Worm (Caenorhabditis elegans) whole organism, L1 larva: ENCODE results near the gene ugt-24.

Source experiments
- C04F5.9 ChIP-seq: sonication (generic microtip); optimal IDR thresholded peaks from 2 replicates; lab custom pipeline; 2016; ENCODE audit warnings: missing genetic modification characterization, missing compliant biosample characterization
- C34B4.2 ChIP-seq: sonication (generic microtip); optimal IDR thresholded peaks from 2 replicates; lab custom pipeline; 2017; ENCODE audit warnings: mild to moderate bottlenecking, missing genetic modification characterization, missing compliant biosample characterization
- F16B12.6 ChIP-seq: fragments of 150-350 bp; optimal IDR thresholded peaks from 2 replicates; lab custom pipeline; 2014; ENCODE audit warnings: missing biosample characterization, missing genetic modification characterization
- Y116A8C.19 ChIP-seq: sonication (generic microtip); optimal IDR thresholded peaks from 2 replicates; lab custom pipeline; 2016; ENCODE audit warnings: missing compliant biosample characterization, missing genetic modification characterization, borderline replicate concordance
- aly-2 ChIP-seq: fragments of 150-350 bp; optimal IDR thresholded peaks from 2 replicates; lab custom pipeline; 2014; ENCODE audit warnings: missing biosample characterization, missing genetic modification characterization
- ceh-8 ChIP-seq: fragments of 200-800 bp; sonication (Bioruptor generic); optimal IDR thresholded peaks from 2 replicates; lab custom pipeline; 2018; ENCODE audit warnings: mild to moderate bottlenecking, missing genetic modification characterization, moderate library complexity, missing compliant biosample characterization
- ceh-82 ChIP-seq, 3 experiments: fragments of 150-350 bp in 1 of 3; sonication (generic microtip) in 2 of 3; optimal IDR thresholded peaks; 2 replicates each; lab custom pipeline; 2014 to 2017; ENCODE audit warnings: missing biosample characterization in 3 of 3, missing genetic modification characterization in 3 of 3
- ceh-88 ChIP-seq: fragments of 200-800 bp; sonication (Bioruptor generic); IDR thresholded peaks from 2 replicates; pipeline ENCODE4 v1.3.6; 2022; ENCODE audit warnings: missing genetic modification characterization, missing compliant biosample characterization
- ceh-90 ChIP-seq: sonication (generic microtip); optimal IDR thresholded peaks from 2 replicates; lab custom pipeline; 2016; ENCODE audit warnings: missing genetic modification characterization, missing compliant biosample characterization
- dpl-1 ChIP-seq, 3 experiments: fragments of 150-350 bp in 2 of 3; sonication (generic microtip) in 1 of 3; optimal IDR thresholded peaks; 2 replicates each; lab custom pipeline; 2014 to 2017; ENCODE audit warnings: missing biosample characterization in 3 of 3, missing genetic modification characterization in 3 of 3, missing genetic modification reagents in 3 of 3
- efl-1 ChIP-seq, 4 experiments: fragments of 150-350 bp; optimal IDR thresholded peaks in 3 of 4; peaks in 1 of 4; 1 replicate in 1 of 4; 2 replicates in 3 of 4; lab custom pipeline; 2014; ENCODE audit warnings: missing biosample characterization in 2 of 4, missing genetic modification characterization in 2 of 4, missing genetic modification reagents in 2 of 4
- egl-27 ChIP-seq, 2 experiments: fragments of 150-350 bp in 1 of 2; sonication (generic microtip); optimal IDR thresholded peaks; 3 replicates each; lab custom pipeline; 2017 to 2018; ENCODE audit warnings: missing biosample characterization in 2 of 2, missing genetic modification characterization in 2 of 2, missing genetic modification reagents in 2 of 2
- elt-2 ChIP-seq: sonication (generic microtip); optimal IDR thresholded peaks from 2 replicates; lab custom pipeline; 2016; ENCODE audit warnings: missing genetic modification characterization, mild to moderate bottlenecking, inconsistent platforms, missing compliant biosample characterization, missing genetic modification reagents
- fkh-4 ChIP-seq: sonication (generic microtip); optimal IDR thresholded peaks from 2 replicates; lab custom pipeline; 2016; ENCODE audit warnings: missing compliant biosample characterization, missing genetic modification characterization, borderline replicate concordance
- grh-1 ChIP-seq: fragments of 200-800 bp; sonication (Bioruptor generic); IDR thresholded peaks from 2 replicates; pipeline ENCODE4 v1.3.6; 2022; ENCODE audit warnings: missing genetic modification reagents, missing genetic modification characterization, missing compliant biosample characterization
- hpl-2 ChIP-seq: fragments of 150-350 bp; optimal IDR thresholded peaks from 2 replicates; lab custom pipeline; 2014; ENCODE audit warnings: missing biosample characterization, missing genetic modification reagents, missing genetic modification characterization
- jun-1 ChIP-seq: fragments of 150-350 bp; optimal IDR thresholded peaks from 2 replicates; lab custom pipeline; 2014; ENCODE audit warnings: missing biosample characterization, missing genetic modification reagents, missing genetic modification characterization
- lin-15B ChIP-seq: fragments of 150-350 bp; sonication (generic microtip); optimal IDR thresholded peaks from 3 replicates; lab custom pipeline; 2014; ENCODE audit warnings: missing biosample characterization, missing genetic modification characterization
- lin-35 ChIP-seq, 2 experiments: fragments of 150-350 bp; optimal IDR thresholded peaks; 2 replicates each; lab custom pipeline; 2014; ENCODE audit warnings: missing biosample characterization in 2 of 2, missing genetic modification characterization in 2 of 2, missing genetic modification reagents in 2 of 2
- lsy-2 ChIP-seq, 2 experiments: fragments of 150-350 bp; optimal IDR thresholded peaks; 2 replicates each; lab custom pipeline; 2014; ENCODE audit warnings: missing biosample characterization in 2 of 2, missing genetic modification characterization in 2 of 2
- mab-9 ChIP-seq: fragments of 200-800 bp; sonication (Bioruptor generic); IDR thresholded peaks from 2 replicates; pipeline ENCODE4 v1.3.6; 2022; ENCODE audit warnings: missing genetic modification reagents, missing genetic modification characterization, missing compliant biosample characterization
- mdl-1 ChIP-seq, 2 experiments: fragments of 150-350 bp; optimal IDR thresholded peaks; 2 replicates each; lab custom pipeline; 2014 to 2017; ENCODE audit warnings: missing biosample characterization in 2 of 2, missing genetic modification characterization in 2 of 2, inconsistent platforms in 1 of 2
- nhr-12 ChIP-seq: sonication (generic microtip); optimal IDR thresholded peaks from 2 replicates; lab custom pipeline; 2017; ENCODE audit warnings: missing biosample characterization, missing genetic modification characterization
- nhr-19 ChIP-seq: fragments of 200-800 bp; sonication (Bioruptor generic); conservative IDR thresholded peaks from 2 replicates; pipeline ENCODE4 v1.3.6; 2022; ENCODE audit warnings: missing genetic modification characterization, missing compliant biosample characterization
- nhr-20 ChIP-seq: sonication (generic microtip); optimal IDR thresholded peaks from 2 replicates; lab custom pipeline; 2016; ENCODE audit warnings: mild to moderate bottlenecking, missing genetic modification characterization, missing compliant biosample characterization
- nhr-76 ChIP-seq: sonication (generic microtip); optimal IDR thresholded peaks from 2 replicates; lab custom pipeline; 2017; ENCODE audit warnings: missing biosample characterization, missing genetic modification characterization
- nhr-77 ChIP-seq: fragments of 150-350 bp; optimal IDR thresholded peaks from 2 replicates; lab custom pipeline; 2014; ENCODE audit warnings: missing biosample characterization, missing genetic modification characterization
- nhr-84 ChIP-seq: sonication (generic microtip); optimal IDR thresholded peaks from 2 replicates; lab custom pipeline; 2017; ENCODE audit warnings: missing biosample characterization, missing genetic modification characterization
- nhr-85 ChIP-seq: sonication (generic microtip); peaks from one replicate; lab custom pipeline; 2016; ENCODE audit warnings: missing genetic modification characterization, inconsistent platforms, missing compliant biosample characterization
- pax-3 ChIP-seq: fragments of 200-800 bp; sonication (Bioruptor generic); optimal IDR thresholded peaks from 2 replicates; lab custom pipeline; 2018; ENCODE audit warnings: mild to moderate bottlenecking, missing genetic modification characterization, moderate library complexity, missing compliant biosample characterization
- pqm-1 ChIP-seq: sonication (generic microtip); optimal IDR thresholded peaks from 3 replicates; lab custom pipeline; 2017; ENCODE audit warnings: missing biosample characterization, missing genetic modification characterization
- rnt-1 ChIP-seq: sonication (generic microtip); optimal IDR thresholded peaks from 2 replicates; lab custom pipeline; 2016; ENCODE audit warnings: mild to moderate bottlenecking, missing genetic modification characterization, moderate library complexity, missing compliant biosample characterization
- snpc-4 ChIP-seq: fragments of 150-350 bp; optimal IDR thresholded peaks from 2 replicates; lab custom pipeline; 2014; ENCODE audit warnings: missing biosample characterization, missing genetic modification characterization
- snu-23 ChIP-seq: sonication (generic microtip); optimal IDR thresholded peaks from 2 replicates; lab custom pipeline; 2016; ENCODE audit warnings: missing genetic modification characterization, missing compliant biosample characterization
- sox-4 ChIP-seq: sonication (generic microtip); optimal IDR thresholded peaks from 2 replicates; lab custom pipeline; 2016; ENCODE audit warnings: missing genetic modification characterization, missing compliant biosample characterization
- sup-37 ChIP-seq: fragments of 200-800 bp; sonication (Bioruptor generic); optimal IDR thresholded peaks from 2 replicates; lab custom pipeline; 2018; ENCODE audit warnings: mild to moderate bottlenecking, missing genetic modification characterization, missing compliant biosample characterization
- tbx-2 ChIP-seq: sonication (generic microtip); optimal IDR thresholded peaks from 2 replicates; lab custom pipeline; 2016; ENCODE audit warnings: missing genetic modification characterization, missing compliant biosample characterization
- tlp-1 ChIP-seq: fragments of 150-350 bp; optimal IDR thresholded peaks from 2 replicates; lab custom pipeline; 2014; ENCODE audit warnings: missing biosample characterization, missing genetic modification characterization
- unc-86 ChIP-seq: sonication (generic microtip); optimal IDR thresholded peaks from 2 replicates; lab custom pipeline; 2016; ENCODE audit warnings: missing genetic modification characterization, missing compliant biosample characterization
- unc-98 ChIP-seq: fragments of 200-800 bp; sonication (Bioruptor generic); IDR thresholded peaks from 2 replicates; pipeline ENCODE4 v1.3.6; 2022; ENCODE audit warnings: missing genetic modification characterization, missing compliant biosample characterization
- vab-15 ChIP-seq: sonication (generic microtip); optimal IDR thresholded peaks from 2 replicates; lab custom pipeline; 2017; ENCODE audit warnings: missing genotype, mild to moderate bottlenecking, missing genetic modification characterization, missing compliant biosample characterization
- zag-1 ChIP-seq: fragments of 150-350 bp; optimal IDR thresholded peaks from 2 replicates; lab custom pipeline; 2014; ENCODE audit warnings: missing biosample characterization, missing genetic modification characterization
- ztf-11 ChIP-seq, 2 experiments: sonication (generic microtip); optimal IDR thresholded peaks; 2 replicates each; lab custom pipeline; 2016 to 2017; ENCODE audit warnings: missing genetic modification characterization in 2 of 2, missing biosample characterization in 1 of 2, missing compliant biosample characterization in 1 of 2
- ztf-4 ChIP-seq: fragments of 150-350 bp; optimal IDR thresholded peaks from 2 replicates; lab custom pipeline; 2014; ENCODE audit warnings: missing biosample characterization, missing genetic modification characterization

Gene ugt-24

DNA sequence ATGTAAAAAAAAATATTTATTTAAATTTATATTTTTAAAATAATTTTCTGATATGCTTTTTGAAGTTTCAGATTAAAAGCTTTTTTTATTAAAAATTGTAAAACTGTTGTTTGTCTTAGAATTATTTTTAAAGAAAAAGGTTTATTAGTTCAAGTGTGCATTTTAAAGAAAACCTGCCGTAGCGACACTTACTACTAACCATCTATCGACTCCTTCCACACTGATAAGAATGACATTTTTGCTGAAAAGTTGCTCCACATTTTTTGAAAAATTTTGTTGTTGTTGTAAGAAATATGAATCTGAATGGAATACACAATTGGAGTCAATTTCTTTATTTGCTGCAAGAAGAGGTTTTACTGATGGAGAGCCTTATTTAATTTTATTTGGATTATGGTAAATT is 17.5 kb upstream of the ugt-24 start, which contains the start of gene C49A9.1:
C49A9.1 (plus strand) TSS at position 217 of the 400 bp plus-strand sequence.
- no peak for TF ChIP-seq jun-1 (tag; lab: Kevin White, UChicago)
- TF ChIP-seq lin-15B (tag; lab: Kevin White, UChicago): no peak
- TF ChIP-seq sox-4 (tag; lab: Kevin White, UChicago): no peak
- TF ChIP-seq C04F5.9 (tag; lab: Kevin White, UChicago): no peak
- no peak for TF ChIP-seq sup-37 (GFP tag; lab: Kevin White, UChicago)
- no peak for TF ChIP-seq dpl-1 (GFP tag; optimal IDR thresholded peaks at IDR 0.05; lab: Kevin White, UChicago)
- TF ChIP-seq aly-2: no peak
- TF ChIP-seq nhr-12 (tag; lab: Kevin White, UChicago): no peak
- no peak for TF ChIP-seq hpl-2
- TF ChIP-seq mdl-1 (tag; optimal IDR thresholded peaks at IDR 0.05; lab: Kevin White, UChicago): no peak
- TF ChIP-seq elt-2: no peak
- no peak for TF ChIP-seq nhr-84 (tag; lab: Kevin White, UChicago)
- TF ChIP-seq nhr-76 (tag; lab: Kevin White, UChicago): no peak
- no peak for TF ChIP-seq nhr-19 (GFP tag; lab: Robert Waterston, UW)
- TF ChIP-seq ztf-11 (tag; optimal IDR thresholded peaks at IDR 0.05; lab: Kevin White, UChicago): no peak
- TF ChIP-seq snpc-4 (tag; lab: Kevin White, UChicago): no peak
- no peak for TF ChIP-seq ceh-88 (GFP tag; lab: Robert Waterston, UW)
- no peak for TF ChIP-seq unc-86
- no peak for TF ChIP-seq ceh-8

DNA sequence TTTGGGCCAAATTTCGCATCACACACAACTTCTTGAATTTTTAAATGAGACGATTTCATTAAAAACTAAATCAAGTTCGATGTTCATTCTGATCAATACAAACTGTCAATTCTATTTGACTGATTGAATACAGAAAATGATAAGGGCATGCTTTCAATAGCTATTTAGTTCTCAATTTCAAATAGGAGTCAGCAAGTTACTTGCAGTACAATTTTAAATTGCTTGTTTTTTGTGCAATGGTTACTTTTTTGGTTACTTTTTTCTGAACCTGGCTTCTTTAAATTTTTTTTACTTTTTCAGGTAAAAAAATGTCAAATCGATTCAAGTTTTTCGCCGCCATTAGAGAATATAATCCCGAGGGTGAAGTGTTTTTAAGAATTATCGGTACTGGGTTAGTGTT is 14.6 kb upstream of the ugt-24 start, which contains the start of gene C49A9.2:
C49A9.2 (plus strand) TSS at position 301 of the 400 bp plus-strand sequence.
- TF ChIP-seq Y116A8C.19 (tag; lab: Kevin White, UChicago) (no peak), F16B12.6 (no peak), unc-98 (no peak), lin-15B (tag; lab: Kevin White, UChicago) (no peak), lsy-2 (tag; optimal IDR thresholded peaks at IDR 0.05; lab: Kevin White, UChicago) (no peak), tlp-1 (tag; lab: Kevin White, UChicago) (no peak), ceh-8 (no peak), nhr-76 (tag; lab: Kevin White, UChicago) (no peak), zag-1 (tag; lab: Kevin White, UChicago) (no peak), vab-15 (tag; lab: Kevin White, UChicago) (no peak), jun-1 (tag; lab: Kevin White, UChicago) (no peak), grh-1 (GFP tag; lab: Robert Waterston, UW) (no peak), mab-9 (GFP tag; lab: Robert Waterston, UW) (no peak), lin-35 (GFP tag; optimal IDR thresholded peaks at IDR 0.05; lab: Kevin White, UChicago) (no peak), nhr-20 (tag; lab: Kevin White, UChicago) (no peak), fkh-4 (no peak), egl-27 (tag; optimal IDR thresholded peaks at IDR 0.05; lab: Kevin White, UChicago) (no peak), ceh-90 (tag; lab: Kevin White, UChicago) (no peak), nhr-85 (tag; lab: Kevin White, UChicago) (no peak)

DNA sequence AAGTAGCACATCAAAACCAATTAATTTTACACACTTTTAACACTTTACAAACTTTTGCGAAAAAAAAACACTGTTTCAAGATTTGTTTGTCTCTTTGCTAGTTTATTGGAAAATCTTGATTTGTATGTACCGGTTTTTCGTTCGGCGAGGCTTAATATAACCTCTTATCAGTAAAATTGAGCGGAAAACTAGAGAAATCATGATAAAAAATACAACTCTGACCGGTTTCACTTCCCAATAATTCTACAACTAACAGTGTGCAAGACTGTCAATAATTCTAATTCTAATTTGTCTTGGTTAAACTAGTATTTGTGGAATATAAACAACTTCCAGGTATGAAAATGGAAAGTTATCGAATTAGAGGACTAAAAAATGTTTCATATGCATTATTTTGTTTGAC is 11.4 kb upstream of the ugt-24 start, which contains the start of gene C49A9.3:
C49A9.3 (plus strand) TSS at position 212 of the 400 bp plus-strand sequence.
- TF ChIP-seq sox-4 (tag; lab: Kevin White, UChicago): no peak
- TF ChIP-seq efl-1 (optimal IDR thresholded peaks at IDR 0.05; lab: Kevin White, UChicago): no peak
- TF ChIP-seq efl-1 (GFP tag; optimal IDR thresholded peaks at IDR 0.05 in 1 of 2; lab: Kevin White, UChicago): peak in 1 of 2 experiments; percentile 2
- TF ChIP-seq elt-2: peak; percentile 51

DNA sequence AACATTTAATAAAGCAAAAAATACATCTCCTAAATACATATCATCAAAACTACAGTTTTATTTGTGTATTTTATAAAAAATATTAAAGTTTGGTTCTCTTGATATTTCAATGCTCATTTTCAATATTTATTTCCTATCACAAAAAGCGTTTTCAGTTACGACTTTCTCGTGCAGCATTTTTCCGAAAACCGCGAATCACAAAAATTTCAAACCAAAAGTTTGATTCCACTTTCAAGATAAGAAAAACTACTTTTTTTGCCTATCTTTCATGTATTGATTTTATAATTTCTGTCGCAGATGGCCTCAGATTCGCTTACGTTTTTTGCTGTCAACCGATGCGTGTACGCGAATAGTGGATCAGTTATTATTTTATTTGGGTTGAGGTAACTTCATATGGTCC is 8.9 kb upstream of the ugt-24 start, which contains the start of gene C49A9.4:
C49A9.4 (plus strand) TSS at position 265 of the 400 bp plus-strand sequence.
- TF ChIP-seq ceh-90 (tag; lab: Kevin White, UChicago) (no peak), mdl-1 (tag; optimal IDR thresholded peaks at IDR 0.05; lab: Kevin White, UChicago) (no peak), rnt-1 (tag; lab: Kevin White, UChicago) (no peak), nhr-20 (tag; lab: Kevin White, UChicago) (no peak), nhr-19 (GFP tag; lab: Robert Waterston, UW) (no peak), snu-23 (GFP tag; lab: Kevin White, UChicago) (no peak), snpc-4 (tag; lab: Kevin White, UChicago) (no peak), ceh-82 (tag; optimal IDR thresholded peaks at IDR 0.05; lab: Kevin White, UChicago) (no peak), pqm-1 (tag; lab: Kevin White, UChicago) (no peak), tbx-2 (tag; lab: Kevin White, UChicago) (no peak), pax-3 (tag; lab: Kevin White, UChicago) (no peak), Y116A8C.19 (tag; lab: Kevin White, UChicago) (no peak), aly-2 (no peak), jun-1 (tag; lab: Kevin White, UChicago) (no peak), hpl-2 (peak; percentile 35), efl-1 (optimal IDR thresholded peaks at IDR 0.05; lab: Kevin White, UChicago) (no peak), efl-1 (GFP tag; optimal IDR thresholded peaks at IDR 0.05 in 1 of 2; lab: Kevin White, UChicago) (peak in 1 of 2 experiments; percentile 42), elt-2 (peak; percentile 27), C34B4.2 (tag; lab: Kevin White, UChicago) (no peak), ztf-4 (tag; lab: Kevin White, UChicago) (no peak), nhr-77 (tag; lab: Kevin White, UChicago) (no peak)
